Worm (Caenorhabditis elegans) whole organism, L2 larva: ENCODE measurements around the gene F47B7.2.

Experiments
- C34F6.9 ChIP-seq: fragments of 150-350 bp; optimal IDR thresholded peaks from 2 replicates; lab custom pipeline; 2014; ENCODE audit warnings: missing biosample characterization, missing genetic modification characterization
- F13H6.1 ChIP-seq: sonication (generic microtip); optimal IDR thresholded peaks from 2 replicates; lab custom pipeline; 2016; ENCODE audit warnings: missing genetic modification characterization, missing compliant biosample characterization
- R02D3.7 ChIP-seq: fragments of 150-350 bp; optimal IDR thresholded peaks from 2 replicates; lab custom pipeline; 2014; ENCODE audit warnings: missing biosample characterization, missing genetic modification characterization
- Y55F3AM.14 ChIP-seq: fragments of 200-800 bp; sonication (Bioruptor generic); optimal IDR thresholded peaks from 2 replicates; lab custom pipeline; 2018; ENCODE audit warnings: mild to moderate bottlenecking, missing genetic modification characterization, missing compliant biosample characterization
- alr-1 ChIP-seq: fragments of 150-350 bp; optimal IDR thresholded peaks from 2 replicates; lab custom pipeline; 2014; ENCODE audit warnings: missing biosample characterization, missing genetic modification characterization
- blmp-1 ChIP-seq: sonication (generic microtip); optimal IDR thresholded peaks from 2 replicates; lab custom pipeline; 2017; ENCODE audit warnings: missing genetic modification characterization, mild to moderate bottlenecking, missing compliant biosample characterization, antibody characterized with exemption, moderate library complexity; ENCODE audit not compliant: insufficient read depth
- ceh-16 ChIP-seq: fragments of 150-350 bp; optimal IDR thresholded peaks from 2 replicates; lab custom pipeline; 2014; ENCODE audit warnings: missing biosample characterization, missing genetic modification characterization
- ceh-82 ChIP-seq: fragments of 150-350 bp; optimal IDR thresholded peaks from 2 replicates; lab custom pipeline; 2014; ENCODE audit warnings: missing biosample characterization, missing genetic modification characterization
- crh-2 ChIP-seq: sonication (generic microtip); optimal IDR thresholded peaks from 2 replicates; lab custom pipeline; 2017; ENCODE audit warnings: missing biosample characterization, missing genetic modification characterization
- dmd-4 ChIP-seq: sonication (generic microtip); optimal IDR thresholded peaks from 2 replicates; lab custom pipeline; 2017; ENCODE audit warnings: missing biosample characterization, missing genetic modification characterization
- egl-27 ChIP-seq: sonication (generic microtip); optimal IDR thresholded peaks from 3 replicates; lab custom pipeline; 2017; ENCODE audit warnings: missing biosample characterization, missing genetic modification reagents, missing genetic modification characterization
- elt-1 ChIP-seq: fragments of 150-350 bp; optimal IDR thresholded peaks from 2 replicates; lab custom pipeline; 2014; ENCODE audit warnings: missing biosample characterization, missing genetic modification characterization
- fos-1 ChIP-seq: fragments of 150-350 bp; optimal IDR thresholded peaks from 2 replicates; lab custom pipeline; 2014; ENCODE audit warnings: missing biosample characterization, missing genetic modification characterization
- gmeb-1 ChIP-seq: fragments of 150-350 bp; optimal IDR thresholded peaks from 2 replicates; lab custom pipeline; 2014; ENCODE audit warnings: missing biosample characterization, missing genetic modification characterization
- lin-11 ChIP-seq: fragments of 150-350 bp; sonication (generic microtip); optimal IDR thresholded peaks from 2 replicates; lab custom pipeline; 2014; ENCODE audit warnings: missing biosample characterization, missing genetic modification characterization, inconsistent platforms, mixed read lengths
- lin-13 ChIP-seq: fragments of 150-350 bp; optimal IDR thresholded peaks from 2 replicates; lab custom pipeline; 2014; ENCODE audit warnings: missing biosample characterization, missing genetic modification reagents, missing genetic modification characterization
- lsy-2 ChIP-seq, 2 experiments: fragments of 150-350 bp in 1 of 2; sonication (generic microtip) in 1 of 2; optimal IDR thresholded peaks; 2 replicates each; lab custom pipeline; 2014 to 2017; ENCODE audit warnings: missing biosample characterization in 2 of 2, missing genetic modification characterization in 2 of 2
- mab-5 ChIP-seq: fragments of 150-350 bp; optimal IDR thresholded peaks from 2 replicates; lab custom pipeline; 2014; ENCODE audit warnings: missing biosample characterization, missing genetic modification characterization
- mbf-1 ChIP-seq: sonication (generic microtip); optimal IDR thresholded peaks from 2 replicates; lab custom pipeline; 2017; ENCODE audit warnings: missing biosample characterization, missing genetic modification characterization
- nhr-10 ChIP-seq: sonication (generic microtip); optimal IDR thresholded peaks from 2 replicates; lab custom pipeline; 2017; ENCODE audit warnings: missing biosample characterization, missing genetic modification characterization
- nhr-11 ChIP-seq: fragments of 150-350 bp; optimal IDR thresholded peaks from 2 replicates; lab custom pipeline; 2014; ENCODE audit warnings: missing biosample characterization, missing genetic modification characterization
- nhr-129 ChIP-seq: fragments of 150-350 bp; optimal IDR thresholded peaks from 2 replicates; lab custom pipeline; 2014; ENCODE audit warnings: missing biosample characterization, missing genetic modification characterization
- nhr-23 ChIP-seq: fragments of 150-350 bp; optimal IDR thresholded peaks from 2 replicates; lab custom pipeline; 2014; ENCODE audit warnings: missing biosample characterization, missing genetic modification reagents, missing genetic modification characterization
- nhr-77 ChIP-seq: fragments of 150-350 bp; optimal IDR thresholded peaks from 2 replicates; lab custom pipeline; 2014; ENCODE audit warnings: missing biosample characterization, missing genetic modification characterization
- peb-1 ChIP-seq: fragments of 150-350 bp; optimal IDR thresholded peaks from 2 replicates; lab custom pipeline; 2014; ENCODE audit warnings: missing biosample characterization, missing genetic modification characterization
- sem-4 ChIP-seq: fragments of 150-350 bp; optimal IDR thresholded peaks from 2 replicates; lab custom pipeline; 2014; ENCODE audit warnings: missing biosample characterization, missing genetic modification reagents, missing genetic modification characterization
- skn-1 ChIP-seq: sonication (generic microtip); optimal IDR thresholded peaks from 2 replicates; lab custom pipeline; 2017; ENCODE audit warnings: missing biosample characterization, missing genetic modification characterization
- sma-3 ChIP-seq: sonication (generic microtip); optimal IDR thresholded peaks from 2 replicates; lab custom pipeline; 2016; ENCODE audit warnings: missing genetic modification reagents, missing genetic modification characterization, missing compliant biosample characterization
- sma-9 ChIP-seq, 2 experiments: fragments of 150-350 bp in 1 of 2; sonication (generic microtip) in 1 of 2; optimal IDR thresholded peaks; 2 replicates each; lab custom pipeline; 2014 to 2016; ENCODE audit warnings: missing genetic modification characterization in 2 of 2, mild to moderate bottlenecking in 1 of 2, missing biosample characterization in 1 of 2, missing compliant biosample characterization in 1 of 2, missing genetic modification reagents in 1 of 2, moderate library complexity in 1 of 2
- unc-55 ChIP-seq: fragments of 150-350 bp; sonication (generic microtip); optimal IDR thresholded peaks from 3 replicates; lab custom pipeline; 2014; ENCODE audit warnings: missing biosample characterization, missing genetic modification reagents, missing genetic modification characterization
- unc-62 ChIP-seq: fragments of 150-350 bp; optimal IDR thresholded peaks from 2 replicates; lab custom pipeline; 2014; ENCODE audit warnings: missing biosample characterization, missing genetic modification reagents, missing genetic modification characterization
- zag-1 ChIP-seq: fragments of 150-350 bp; optimal IDR thresholded peaks from 2 replicates; lab custom pipeline; 2014; ENCODE audit warnings: missing biosample characterization, missing genetic modification characterization
- ztf-1 ChIP-seq: fragments of 200-800 bp; sonication (Bioruptor generic); conservative IDR thresholded peaks from 2 replicates; pipeline ENCODE4 v1.3.6; 2022; ENCODE audit warnings: missing genetic modification characterization, missing compliant biosample characterization
- ztf-11 ChIP-seq: sonication (generic microtip); optimal IDR thresholded peaks from 2 replicates; lab custom pipeline; 2017; ENCODE audit warnings: missing biosample characterization, missing genetic modification characterization
- ztf-4 ChIP-seq: fragments of 150-350 bp; optimal IDR thresholded peaks from 2 replicates; lab custom pipeline; 2014; ENCODE audit warnings: missing biosample characterization, missing genetic modification characterization

Gene F47B7.2

DNA sequence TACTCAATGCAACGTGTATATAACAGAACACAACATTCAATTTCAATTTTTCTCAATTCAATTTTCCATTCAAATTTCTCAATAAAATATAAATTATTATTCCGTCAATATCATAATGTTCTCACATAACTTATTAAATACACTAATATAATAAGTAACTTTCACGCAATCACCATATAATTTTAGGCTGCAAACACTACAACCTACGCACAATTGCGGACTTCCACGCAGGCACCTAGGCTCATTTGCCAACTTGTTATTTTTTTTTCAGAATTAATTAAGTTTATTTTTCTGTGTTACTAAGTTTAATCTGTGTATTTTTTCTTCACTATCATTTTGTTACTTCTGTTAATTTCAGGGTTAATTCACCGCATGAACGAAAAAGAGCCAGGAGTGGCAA is at the start of gene F47B7.2:
Gene F47B7.2 (plus strand): TSS at position 358 of the 400 bp plus-strand sequence.
- TF ChIP-seq Y55F3AM.14 (GFP tag; lab: Kevin White, UChicago), result no peak
- TF ChIP-seq fos-1 (tag; lab: Kevin White, UChicago), result peak; percentile 13
- TF ChIP-seq sem-4, result peak; percentile 15
- TF ChIP-seq elt-1 (tag; lab: Kevin White, UChicago), result no peak
- no peak for TF ChIP-seq nhr-10 (tag; lab: Kevin White, UChicago)
- no peak for TF ChIP-seq mbf-1
- no peak for TF ChIP-seq dmd-4 (tag; lab: Kevin White, UChicago)
- no peak for TF ChIP-seq egl-27 (tag; lab: Kevin White, UChicago)
- TF ChIP-seq alr-1 (tag; lab: Kevin White, UChicago), result no peak
- TF ChIP-seq unc-55, result peak; percentile 64
- TF ChIP-seq crh-2, result peak; percentile 17
- no peak for TF ChIP-seq nhr-11 (tag; lab: Kevin White, UChicago)
- TF ChIP-seq gmeb-1 (tag; lab: Kevin White, UChicago), result peak; percentile 38
- TF ChIP-seq lsy-2 (tag; optimal IDR thresholded peaks at IDR 0.05; lab: Kevin White, UChicago), result peak in 1 of 2 experiments; percentile 21
- TF ChIP-seq ztf-4 (tag; lab: Kevin White, UChicago), result no peak
- peak; percentile 19 for TF ChIP-seq sma-9 (GFP tag; optimal IDR thresholded peaks at IDR 0.05; lab: Kevin White, UChicago)
- TF ChIP-seq sma-9 (tag; optimal IDR thresholded peaks at IDR 0.05; lab: Kevin White, UChicago), result no peak
- peak; percentile 57 for TF ChIP-seq C34F6.9 (tag; lab: Kevin White, UChicago)
- TF ChIP-seq, all 48 proteins: peak for 8

DNA sequence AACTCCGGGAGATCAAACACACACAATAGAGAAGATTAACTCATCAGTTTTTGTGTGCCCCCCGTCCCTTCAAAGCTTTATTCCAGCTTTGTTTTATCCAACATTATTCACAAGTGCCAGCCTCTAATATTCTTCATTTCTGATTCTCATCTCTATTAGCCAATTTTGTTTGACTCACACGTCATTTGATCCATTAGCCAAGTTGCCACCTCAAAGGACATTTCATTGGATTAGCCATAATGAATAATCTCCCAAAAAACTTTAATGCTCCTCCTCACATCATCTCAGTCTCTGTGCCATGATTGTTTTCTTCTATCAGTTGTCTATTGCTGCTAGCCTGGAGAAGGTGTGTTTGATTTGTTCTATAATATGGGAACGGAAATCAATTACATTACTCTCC is 47.1 kb upstream of the F47B7.2 start:
- no peak for TF ChIP-seq dmd-4 (tag; lab: Kevin White, UChicago)
- no peak for TF ChIP-seq ztf-4 (tag; lab: Kevin White, UChicago)
- no peak for TF ChIP-seq nhr-77 (tag; lab: Kevin White, UChicago)
- TF ChIP-seq R02D3.7 (tag; lab: Kevin White, UChicago), result no peak
- TF ChIP-seq lin-13 (GFP tag; lab: Kevin White, UChicago), result no peak
- TF ChIP-seq blmp-1 (tag; lab: Kevin White, UChicago), result no peak
- no peak for TF ChIP-seq mbf-1
- TF ChIP-seq ceh-16 (tag; lab: Kevin White, UChicago), result no peak
- TF ChIP-seq nhr-129 (tag; lab: Kevin White, UChicago), result no peak
- TF ChIP-seq Y55F3AM.14 (GFP tag; lab: Kevin White, UChicago), result no peak
- TF ChIP-seq ztf-11 (tag; lab: Kevin White, UChicago), result no peak
- TF ChIP-seq ceh-82 (tag; lab: Kevin White, UChicago), result no peak
- TF ChIP-seq unc-55, result no peak
- TF ChIP-seq fos-1 (tag; lab: Kevin White, UChicago), result no peak
- no peak for TF ChIP-seq skn-1 (tag; lab: Kevin White, UChicago)
- TF ChIP-seq peb-1 (tag; lab: Kevin White, UChicago), result no peak

DNA sequence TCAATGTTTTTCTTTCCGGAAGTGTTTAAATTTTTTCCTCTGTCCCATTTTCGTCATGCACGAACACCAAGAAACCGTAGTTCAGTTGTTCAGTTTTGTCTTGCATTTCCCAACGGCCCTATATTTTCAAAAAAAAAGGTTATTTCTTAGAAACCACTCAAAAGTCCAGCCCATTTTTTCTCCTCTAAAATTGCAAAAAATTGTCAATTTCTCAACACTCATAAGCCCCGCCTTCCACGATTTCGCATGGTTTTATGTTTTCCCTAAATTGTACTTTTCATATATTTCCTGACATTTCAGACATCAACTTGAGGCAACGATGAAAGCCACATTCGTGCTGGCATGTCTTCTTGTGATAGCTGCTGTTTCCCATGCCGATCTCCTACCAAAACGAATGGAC is 45.3 kb upstream of the F47B7.2 start, which contains the start of gene nlp-1:
Gene nlp-1 (plus strand): TSS at position 301 of the 400 bp plus-strand sequence.
- no peak for TF ChIP-seq zag-1 (tag; lab: Kevin White, UChicago)
- TF ChIP-seq unc-62 (GFP tag; lab: Kevin White, UChicago), result no peak
- TF ChIP-seq elt-1 (tag; lab: Kevin White, UChicago), result no peak
- no peak for TF ChIP-seq Y55F3AM.14 (GFP tag; lab: Kevin White, UChicago)
- no peak for TF ChIP-seq lin-13 (GFP tag; lab: Kevin White, UChicago)
- no peak for TF ChIP-seq nhr-23 (tag; lab: Kevin White, UChicago)
- TF ChIP-seq blmp-1 (tag; lab: Kevin White, UChicago), result no peak
- no peak for TF ChIP-seq gmeb-1 (tag; lab: Kevin White, UChicago)
- TF ChIP-seq sma-3 (GFP tag; lab: Kevin White, UChicago), result no peak
- TF ChIP-seq alr-1 (tag; lab: Kevin White, UChicago), result no peak
- no peak for TF ChIP-seq ztf-1 (GFP tag; lab: Robert Waterston, UW)
- TF ChIP-seq nhr-129 (tag; lab: Kevin White, UChicago), result no peak
- TF ChIP-seq lin-11, result no peak
- no peak for TF ChIP-seq mab-5
- TF ChIP-seq C34F6.9 (tag; lab: Kevin White, UChicago), result no peak
- no peak for TF ChIP-seq sem-4

DNA sequence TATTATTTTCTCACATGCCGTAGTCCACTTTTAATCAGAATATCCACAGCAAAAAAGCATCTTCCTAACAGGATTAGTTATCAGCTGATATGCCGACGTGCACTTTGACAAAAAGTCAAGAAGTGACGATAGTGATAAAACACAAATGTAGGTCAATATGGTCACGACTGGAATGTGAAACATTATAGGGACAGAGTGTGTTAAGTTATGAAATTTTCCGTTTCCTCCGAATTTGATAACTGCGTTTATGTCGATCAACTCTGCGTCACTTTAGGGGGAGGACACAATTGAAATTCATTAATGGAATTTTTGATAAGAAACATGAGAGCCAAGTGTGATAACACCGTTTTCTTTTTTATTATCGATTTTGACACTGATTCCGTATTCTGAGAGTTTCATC is 43.6 kb upstream of the F47B7.2 start, which contains the start of gene aex-4:
Gene aex-4 (plus strand): TSS at position 312 of the 400 bp plus-strand sequence.
- peak; percentile 51 for TF ChIP-seq gmeb-1 (tag; lab: Kevin White, UChicago)
- peak; percentile 96 for TF ChIP-seq fos-1 (tag; lab: Kevin White, UChicago)
- TF ChIP-seq zag-1 (tag; lab: Kevin White, UChicago), result no peak
- TF ChIP-seq crh-2, result peak; percentile 64
- TF ChIP-seq F13H6.1, result peak; percentile 47
- no peak for TF ChIP-seq Y55F3AM.14 (GFP tag; lab: Kevin White, UChicago)
- TF ChIP-seq nhr-129 (tag; lab: Kevin White, UChicago), result peak; percentile 23
- TF ChIP-seq sma-9 (GFP tag; optimal IDR thresholded peaks at IDR 0.05; lab: Kevin White, UChicago), result peak; percentile 85
- TF ChIP-seq sma-9 (tag; optimal IDR thresholded peaks at IDR 0.05; lab: Kevin White, UChicago), result no peak
- TF ChIP-seq unc-55, result no peak
- no peak for TF ChIP-seq elt-1 (tag; lab: Kevin White, UChicago)
- TF ChIP-seq, all 48 proteins: peak for 6
